Worm (Caenorhabditis elegans): ENCODE measurements around the gene lact-8.

lact-8 gene

DNA sequence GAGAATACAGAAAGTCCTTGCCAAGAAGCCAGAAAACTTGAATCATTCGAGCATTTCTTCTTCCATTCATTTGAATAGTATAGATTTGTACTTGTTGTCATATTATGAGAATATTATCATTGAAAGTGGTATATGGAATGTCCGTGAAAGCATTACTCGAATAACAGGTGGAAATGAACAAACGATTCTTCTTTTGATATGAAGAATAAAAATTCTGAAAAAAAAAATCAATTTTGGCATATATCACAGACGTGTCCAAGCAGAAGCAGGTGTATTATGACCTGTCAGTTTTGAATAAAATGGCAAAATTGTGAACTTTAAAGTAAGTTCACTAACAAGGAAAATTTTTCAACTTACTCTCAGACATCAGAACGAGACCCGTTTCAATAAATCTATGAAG lies 36.4 kb downstream of the lact-8 start, which contains the start of gene srh-75 (continued):
- no peak for TF ChIP-seq snpc-1.1 (tag; optimal IDR thresholded peaks at IDR 0.05; ENCODE audit: insufficient read depth)
- TF ChIP-seq sdz-38 (tag; optimal IDR thresholded peaks at IDR 0.05) = no peak
- TF ChIP-seq ztf-18 (tag; optimal IDR thresholded peaks at IDR 0.05) = no peak
- no peak for TF ChIP-seq C17E4.6 (GFP tag; IDR thresholded peaks at IDR 0.05)

ce11 chrV:11056484-11056883 lies 36.9 kb downstream of the lact-8 start:
- no peak for TF ChIP-seq Y53F4B.3 (GFP tag; IDR thresholded peaks at IDR 0.05)
- TF ChIP-seq lin-54 (GFP tag; optimal IDR thresholded peaks at IDR 0.05) = no peak
- no peak for TF ChIP-seq ekl-4 (GFP tag; IDR thresholded peaks at IDR 0.05)
- TF ChIP-seq let-607 (tag; optimal IDR thresholded peaks at IDR 0.05) = no peak
- TF ChIP-seq tbp1 (GFP tag; optimal IDR thresholded peaks at IDR 0.05) = no peak
- TF ChIP-seq madf-10 (tag; optimal IDR thresholded peaks at IDR 0.05) = no peak
- no peak for TF ChIP-seq B0261.1 (tag; optimal IDR thresholded peaks at IDR 0.05)
- TF ChIP-seq F49E8.2 (tag; optimal IDR thresholded peaks at IDR 0.05; ENCODE audit: insufficient read depth) = no peak

DNA sequence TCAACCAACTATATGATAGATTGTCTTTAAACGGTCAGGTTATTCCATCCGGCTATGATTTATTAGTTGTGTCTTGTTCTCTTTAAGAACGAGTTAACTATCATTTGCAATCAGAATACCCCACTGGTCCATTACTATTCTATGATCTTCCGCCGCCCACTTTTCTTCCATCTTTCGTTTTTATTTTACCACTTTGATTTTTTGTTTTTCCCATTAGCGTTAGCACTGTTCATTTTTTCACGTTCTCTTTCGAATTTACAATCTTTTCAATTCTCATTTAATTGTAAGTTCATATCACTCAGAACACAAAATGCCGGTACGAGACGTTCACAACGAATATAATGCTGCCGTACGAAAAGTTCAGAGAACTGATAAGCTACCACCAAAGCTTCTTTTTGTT lies 39.6 kb downstream of the lact-8 start, which contains the start of gene T04C12.7:
TSS of gene T04C12.7 (plus strand) at position 301 of the 400 bp plus-strand sequence.
- no peak for TF ChIP-seq hrde-1 (tag; optimal IDR thresholded peaks at IDR 0.05; ENCODE audit: borderline replicate concordance)
- no peak for TF ChIP-seq fkh-3 (tag; optimal IDR thresholded peaks at IDR 0.05)
- no peak for TF ChIP-seq madf-10 (tag; optimal IDR thresholded peaks at IDR 0.05)
- TF ChIP-seq lin-40 (tag; optimal IDR thresholded peaks at IDR 0.05) = no peak
- TF ChIP-seq F57A8.1 (GFP tag; optimal IDR thresholded peaks at IDR 0.05) = no peak
- no peak for TF ChIP-seq tlf-1 (GFP tag; optimal IDR thresholded peaks at IDR 0.05)
- TF ChIP-seq egrh-3 (GFP tag; IDR thresholded peaks at IDR 0.05) = no peak
- no peak for TF ChIP-seq B0336.3 (GFP tag; IDR thresholded peaks at IDR 0.05)
- no peak for TF ChIP-seq egl-44 (GFP tag; IDR thresholded peaks at IDR 0.05)
- no peak for TF ChIP-seq sptf-2 (GFP tag; optimal IDR thresholded peaks at IDR 0.05)

DNA sequence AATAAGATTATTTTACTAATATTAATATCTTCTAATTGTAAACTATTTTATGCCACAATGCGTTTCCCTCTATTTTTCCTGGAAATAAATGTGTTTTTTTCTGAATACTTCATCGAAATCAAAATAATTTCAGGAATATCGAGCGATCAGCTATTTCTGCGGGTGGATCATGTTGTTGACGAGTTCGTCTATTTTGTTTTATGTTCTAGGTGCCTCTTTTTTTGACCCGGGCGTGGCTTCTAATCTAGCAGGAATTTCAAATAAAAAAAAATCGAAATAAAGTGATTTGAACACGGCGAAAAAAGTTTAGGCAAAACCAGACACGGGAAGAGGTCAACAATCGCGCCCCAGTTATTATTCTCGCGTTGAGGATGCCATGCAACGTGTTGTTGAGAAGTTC lies 41.5 kb downstream of the lact-8 start, which contains the start of gene T04C12.33:
TSS of gene T04C12.33 (plus strand) at position 301 of the 400 bp plus-strand sequence.
- TF ChIP-seq ceh-40 (GFP tag; IDR thresholded peaks at IDR 0.05) (no peak), somi-1 (GFP tag; optimal IDR thresholded peaks at IDR 0.05) (no peak), ccch-3 (GFP tag; optimal IDR thresholded peaks at IDR 0.05) (no peak), attf-6 (GFP tag; IDR thresholded peaks at IDR 0.05) (no peak), Y79H2A.3 (GFP tag; conservative IDR thresholded peaks at IDR 0.05) (no peak), F39B2.1 (GFP tag; IDR thresholded peaks at IDR 0.05) (no peak), B0261.1 (tag; optimal IDR thresholded peaks at IDR 0.05) (no peak), Y56A3A.18 (GFP tag; IDR thresholded peaks at IDR 0.05) (no peak), ztf-3 (GFP tag; optimal IDR thresholded peaks at IDR 0.05) (no peak), hsf-1 (GFP tag; IDR thresholded peaks at IDR 0.05) (no peak), mes-4 (tag; optimal IDR thresholded peaks at IDR 0.05) (no peak), die-1 (tag; optimal IDR thresholded peaks at IDR 0.05) (no peak)

- no peak for TF ChIP-seq xnd-1 (tag; optimal IDR thresholded peaks at IDR 0.05)
- no peak for TF ChIP-seq F55B11.4 (tag; optimal IDR thresholded peaks at IDR 0.05; ENCODE audit: borderline replicate concordance, insufficient read depth)
- TF ChIP-seq F10E7.11 (tag; optimal IDR thresholded peaks at IDR 0.05) = no peak
- TF ChIP-seq Y53F4B.3 (GFP tag; IDR thresholded peaks at IDR 0.05) = no peak
- TF ChIP-seq hmg-20 (GFP tag; IDR thresholded peaks at IDR 0.05) = no peak
- TF ChIP-seq rcor-1 (GFP tag; IDR thresholded peaks at IDR 0.05) = no peak
- no peak for TF ChIP-seq K12H6.12 (tag; optimal IDR thresholded peaks at IDR 0.05)
- no peak for TF ChIP-seq gei-17 (GFP tag; optimal IDR thresholded peaks at IDR 0.05)
Measured at ce11 chrV:11048678-11049077, 44.7 kb downstream of the lact-8 start, which contains the start of gene srh-74. Gene srh-74, minus strand, starts transcription at chrV:11048778.
